Worm (Caenorhabditis elegans): ENCODE results near the gene F36H9.5.

DNA sequence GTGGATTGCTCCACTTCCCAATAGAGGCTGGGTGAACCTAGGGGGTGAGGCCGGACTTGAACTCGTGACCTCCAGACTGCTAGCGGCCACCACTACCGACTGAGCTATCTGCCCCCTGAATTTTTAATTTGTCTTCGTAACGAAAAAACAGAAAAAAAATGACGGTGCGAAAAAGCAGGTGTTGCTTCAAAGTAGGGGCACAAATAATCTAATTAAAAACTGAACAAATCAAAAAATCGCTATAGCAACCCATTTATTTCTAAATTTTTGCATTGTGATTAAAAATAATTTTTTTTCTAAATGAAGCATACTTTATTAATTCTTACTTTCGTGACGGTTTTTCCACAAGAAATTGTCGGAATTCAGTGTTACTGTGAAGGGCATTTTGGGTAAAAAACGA, 16.1 kb upstream of the F36H9.5 start, which contains the start of gene F36H9.10:
- TF ChIP-seq mdl-1 (tag; optimal IDR thresholded peaks at IDR 0.05) (no peak), aly-2 (tag; optimal IDR thresholded peaks at IDR 0.05) (no peak), unc-55 (GFP tag; optimal IDR thresholded peaks at IDR 0.05) (no peak), egl-27 (tag; optimal IDR thresholded peaks at IDR 0.05) (no peak)
